Worm (Caenorhabditis elegans) whole organism, L1 larva: ENCODE results near the gene F20D6.10.

Experiments
- C16A3.4 ChIP-seq: fragments of 150-350 bp; optimal IDR thresholded peaks from 2 replicates; lab custom pipeline; 2014; ENCODE audit warnings: missing biosample characterization, missing genetic modification characterization
- C34B4.2 ChIP-seq: sonication (generic microtip); optimal IDR thresholded peaks from 2 replicates; lab custom pipeline; 2017; ENCODE audit warnings: mild to moderate bottlenecking, missing genetic modification characterization, missing compliant biosample characterization
- F16B12.6 ChIP-seq: fragments of 150-350 bp; optimal IDR thresholded peaks from 2 replicates; lab custom pipeline; 2014; ENCODE audit warnings: missing biosample characterization, missing genetic modification characterization
- Y116A8C.19 ChIP-seq: sonication (generic microtip); optimal IDR thresholded peaks from 2 replicates; lab custom pipeline; 2016; ENCODE audit warnings: missing compliant biosample characterization, missing genetic modification characterization, borderline replicate concordance
- alr-1 ChIP-seq: fragments of 200-800 bp; sonication (Bioruptor generic); optimal IDR thresholded peaks from 2 replicates; lab custom pipeline; 2018; ENCODE audit warnings: borderline replicate concordance, mild to moderate bottlenecking, missing genetic modification characterization, missing compliant biosample characterization
- aly-2 ChIP-seq: fragments of 150-350 bp; optimal IDR thresholded peaks from 2 replicates; lab custom pipeline; 2014; ENCODE audit warnings: missing biosample characterization, missing genetic modification characterization
- ama-1 ChIP-seq: fragments of 150-350 bp; optimal IDR thresholded peaks from 2 replicates; lab custom pipeline; 2014
- ceh-90 ChIP-seq: sonication (generic microtip); optimal IDR thresholded peaks from 2 replicates; lab custom pipeline; 2016; ENCODE audit warnings: missing genetic modification characterization, missing compliant biosample characterization
- dpl-1 ChIP-seq, 3 experiments: fragments of 150-350 bp in 2 of 3; sonication (generic microtip) in 1 of 3; optimal IDR thresholded peaks; 2 replicates each; lab custom pipeline; 2014 to 2017; ENCODE audit warnings: missing biosample characterization in 3 of 3, missing genetic modification characterization in 3 of 3, missing genetic modification reagents in 3 of 3
- efl-1 ChIP-seq, 4 experiments: fragments of 150-350 bp; optimal IDR thresholded peaks in 3 of 4; peaks in 1 of 4; 1 replicate in 1 of 4; 2 replicates in 3 of 4; lab custom pipeline; 2014; ENCODE audit warnings: missing biosample characterization in 2 of 4, missing genetic modification characterization in 2 of 4, missing genetic modification reagents in 2 of 4
- efl-3 ChIP-seq: fragments of 200-800 bp; sonication (Bioruptor generic); optimal IDR thresholded peaks from 2 replicates; lab custom pipeline; 2018; ENCODE audit warnings: mild to moderate bottlenecking, missing genetic modification characterization, missing compliant biosample characterization
- elt-2 ChIP-seq: sonication (generic microtip); optimal IDR thresholded peaks from 2 replicates; lab custom pipeline; 2016; ENCODE audit warnings: missing genetic modification characterization, mild to moderate bottlenecking, inconsistent platforms, missing compliant biosample characterization, missing genetic modification reagents
- elt-3 ChIP-seq, 6 experiments: fragments of 150-350 bp in 1 of 6; sonication (generic microtip); optimal IDR thresholded peaks; 2 replicates each; lab custom pipeline; 2017 to 2018; ENCODE audit warnings: missing biosample characterization in 6 of 6, missing genetic modification characterization in 6 of 6, inconsistent platforms in 1 of 6
- fkh-10 ChIP-seq: sonication (generic microtip); optimal IDR thresholded peaks from 2 replicates; lab custom pipeline; 2017; ENCODE audit warnings: missing biosample characterization, missing genetic modification reagents, missing genetic modification characterization
- fkh-8 ChIP-seq: sonication (generic microtip); optimal IDR thresholded peaks from 2 replicates; lab custom pipeline; 2016; ENCODE audit warnings: mild to moderate bottlenecking, missing genetic modification characterization, missing compliant biosample characterization
- fos-1 ChIP-seq: fragments of 150-350 bp; optimal IDR thresholded peaks from 2 replicates; lab custom pipeline; 2014; ENCODE audit warnings: missing biosample characterization, missing genetic modification characterization
- grh-1 ChIP-seq: fragments of 200-800 bp; sonication (Bioruptor generic); IDR thresholded peaks from 2 replicates; pipeline ENCODE4 v1.3.6; 2022; ENCODE audit warnings: missing genetic modification reagents, missing genetic modification characterization, missing compliant biosample characterization
- hlh-17 ChIP-seq: fragments of 200-800 bp; sonication (Bioruptor generic); optimal IDR thresholded peaks from 2 replicates; lab custom pipeline; 2018; ENCODE audit warnings: missing genetic modification characterization, mild to moderate bottlenecking, missing compliant biosample characterization, moderate library complexity, borderline replicate concordance
- hpl-2 ChIP-seq: fragments of 150-350 bp; optimal IDR thresholded peaks from 2 replicates; lab custom pipeline; 2014; ENCODE audit warnings: missing biosample characterization, missing genetic modification reagents, missing genetic modification characterization
- jun-1 ChIP-seq: fragments of 150-350 bp; optimal IDR thresholded peaks from 2 replicates; lab custom pipeline; 2014; ENCODE audit warnings: missing biosample characterization, missing genetic modification reagents, missing genetic modification characterization
- lin-13 ChIP-seq: fragments of 150-350 bp; optimal IDR thresholded peaks from 2 replicates; lab custom pipeline; 2014; ENCODE audit warnings: missing biosample characterization, missing genetic modification reagents, missing genetic modification characterization
- lin-14 ChIP-seq: fragments of 200-800 bp; sonication (Bioruptor generic); optimal IDR thresholded peaks from 2 replicates; lab custom pipeline; 2018; ENCODE audit warnings: mild to moderate bottlenecking, missing genetic modification characterization, moderate library complexity, missing compliant biosample characterization
- lin-15B ChIP-seq: fragments of 150-350 bp; sonication (generic microtip); optimal IDR thresholded peaks from 3 replicates; lab custom pipeline; 2014; ENCODE audit warnings: missing biosample characterization, missing genetic modification characterization
- lin-35 ChIP-seq, 2 experiments: fragments of 150-350 bp; optimal IDR thresholded peaks; 2 replicates each; lab custom pipeline; 2014; ENCODE audit warnings: missing biosample characterization in 2 of 2, missing genetic modification characterization in 2 of 2, missing genetic modification reagents in 2 of 2
- lsy-2 ChIP-seq, 2 experiments: fragments of 150-350 bp; optimal IDR thresholded peaks; 2 replicates each; lab custom pipeline; 2014; ENCODE audit warnings: missing biosample characterization in 2 of 2, missing genetic modification characterization in 2 of 2
- mab-9 ChIP-seq: fragments of 200-800 bp; sonication (Bioruptor generic); IDR thresholded peaks from 2 replicates; pipeline ENCODE4 v1.3.6; 2022; ENCODE audit warnings: missing genetic modification reagents, missing genetic modification characterization, missing compliant biosample characterization
- mdl-1 ChIP-seq, 2 experiments: fragments of 150-350 bp; optimal IDR thresholded peaks; 2 replicates each; lab custom pipeline; 2014 to 2017; ENCODE audit warnings: missing biosample characterization in 2 of 2, missing genetic modification characterization in 2 of 2, inconsistent platforms in 1 of 2
- mep-1 ChIP-seq: fragments of 150-350 bp; optimal IDR thresholded peaks from 2 replicates; lab custom pipeline; 2014; ENCODE audit warnings: missing biosample characterization, missing genetic modification characterization
- nhr-11 ChIP-seq: fragments of 150-350 bp; optimal IDR thresholded peaks from 2 replicates; lab custom pipeline; 2014; ENCODE audit warnings: missing biosample characterization, missing genetic modification characterization
- nhr-12 ChIP-seq: sonication (generic microtip); optimal IDR thresholded peaks from 2 replicates; lab custom pipeline; 2017; ENCODE audit warnings: missing biosample characterization, missing genetic modification characterization
- nhr-19 ChIP-seq: fragments of 200-800 bp; sonication (Bioruptor generic); conservative IDR thresholded peaks from 2 replicates; pipeline ENCODE4 v1.3.6; 2022; ENCODE audit warnings: missing genetic modification characterization, missing compliant biosample characterization
- nhr-20 ChIP-seq: sonication (generic microtip); optimal IDR thresholded peaks from 2 replicates; lab custom pipeline; 2016; ENCODE audit warnings: mild to moderate bottlenecking, missing genetic modification characterization, missing compliant biosample characterization
- nhr-237 ChIP-seq: fragments of 150-350 bp; optimal IDR thresholded peaks from 2 replicates; lab custom pipeline; 2014; ENCODE audit warnings: missing biosample characterization, missing genetic modification characterization
- nhr-47 ChIP-seq: sonication (generic microtip); optimal IDR thresholded peaks from 2 replicates; lab custom pipeline; 2016; ENCODE audit warnings: mild to moderate bottlenecking, missing genetic modification characterization, moderate library complexity, missing compliant biosample characterization
- nhr-71 ChIP-seq: sonication (generic microtip); optimal IDR thresholded peaks from 2 replicates; lab custom pipeline; 2016; ENCODE audit warnings: mild to moderate bottlenecking, missing genetic modification characterization, moderate library complexity, missing compliant biosample characterization
- nhr-77 ChIP-seq: fragments of 150-350 bp; optimal IDR thresholded peaks from 2 replicates; lab custom pipeline; 2014; ENCODE audit warnings: missing biosample characterization, missing genetic modification characterization
- pag-3 ChIP-seq: sonication (generic microtip); optimal IDR thresholded peaks from 2 replicates; lab custom pipeline; 2017; ENCODE audit warnings: missing genetic modification characterization, mild to moderate bottlenecking, missing compliant biosample characterization, antibody characterized with exemption, borderline replicate concordance; ENCODE audit not compliant: insufficient read depth
- pqm-1 ChIP-seq: sonication (generic microtip); optimal IDR thresholded peaks from 3 replicates; lab custom pipeline; 2017; ENCODE audit warnings: missing biosample characterization, missing genetic modification characterization
- rnt-1 ChIP-seq: sonication (generic microtip); optimal IDR thresholded peaks from 2 replicates; lab custom pipeline; 2016; ENCODE audit warnings: mild to moderate bottlenecking, missing genetic modification characterization, moderate library complexity, missing compliant biosample characterization
- snpc-4 ChIP-seq: fragments of 150-350 bp; optimal IDR thresholded peaks from 2 replicates; lab custom pipeline; 2014; ENCODE audit warnings: missing biosample characterization, missing genetic modification characterization
- snu-23 ChIP-seq: sonication (generic microtip); optimal IDR thresholded peaks from 2 replicates; lab custom pipeline; 2016; ENCODE audit warnings: missing genetic modification characterization, missing compliant biosample characterization
- sptf-1 ChIP-seq: fragments of 150-350 bp; optimal IDR thresholded peaks from 2 replicates; lab custom pipeline; 2014; ENCODE audit warnings: missing biosample characterization, missing genetic modification characterization
- sup-37 ChIP-seq: fragments of 200-800 bp; sonication (Bioruptor generic); optimal IDR thresholded peaks from 2 replicates; lab custom pipeline; 2018; ENCODE audit warnings: mild to moderate bottlenecking, missing genetic modification characterization, missing compliant biosample characterization
- swsn-7 ChIP-seq: sonication (generic microtip); optimal IDR thresholded peaks from 2 replicates; lab custom pipeline; 2016; ENCODE audit warnings: missing genetic modification characterization, missing compliant biosample characterization
- tbx-2 ChIP-seq: sonication (generic microtip); optimal IDR thresholded peaks from 2 replicates; lab custom pipeline; 2016; ENCODE audit warnings: missing genetic modification characterization, missing compliant biosample characterization
- unc-130 ChIP-seq: fragments of 150-350 bp; optimal IDR thresholded peaks from 2 replicates; lab custom pipeline; 2017; ENCODE audit warnings: missing biosample characterization, missing genetic modification characterization, inconsistent platforms
- unc-30 ChIP-seq: sonication (generic microtip); optimal IDR thresholded peaks from 2 replicates; lab custom pipeline; 2017; ENCODE audit warnings: missing biosample characterization, missing genetic modification characterization
- unc-62 ChIP-seq: fragments of 150-350 bp; optimal IDR thresholded peaks from 2 replicates; lab custom pipeline; 2014; ENCODE audit warnings: missing biosample characterization, missing genetic modification reagents, missing genetic modification characterization
- vab-15 ChIP-seq: sonication (generic microtip); optimal IDR thresholded peaks from 2 replicates; lab custom pipeline; 2017; ENCODE audit warnings: missing genotype, mild to moderate bottlenecking, missing genetic modification characterization, missing compliant biosample characterization
- xbp-1 ChIP-seq: sonication (generic microtip); optimal IDR thresholded peaks from 2 replicates; lab custom pipeline; 2016; ENCODE audit warnings: missing genetic modification characterization, missing compliant biosample characterization

Gene F20D6.10

ce11 chrV:8230056-8230455 lies 34.3 kb upstream of the F20D6.10 start:
- TF ChIP-seq grh-1 (GFP tag; lab: Robert Waterston, UW) (no peak), unc-130 (tag; lab: Kevin White, UChicago) (no peak), snpc-4 (tag; lab: Kevin White, UChicago) (peak; percentile 73), efl-1 (optimal IDR thresholded peaks at IDR 0.05; lab: Kevin White, UChicago) (peak in 1 of 2 experiments; percentile 24), efl-1 (GFP tag; optimal IDR thresholded peaks at IDR 0.05 in 1 of 2; lab: Kevin White, UChicago) (peak in 1 of 2 experiments; percentile 60), sup-37 (no peak), snu-23 (GFP tag; lab: Kevin White, UChicago) (peak; percentile 24), nhr-12 (tag; lab: Kevin White, UChicago) (no peak), lsy-2 (tag; optimal IDR thresholded peaks at IDR 0.05; lab: Kevin White, UChicago) (peak in 1 of 2 experiments; percentile 11), lin-35 (GFP tag; optimal IDR thresholded peaks at IDR 0.05; lab: Kevin White, UChicago) (peak in 1 of 2 experiments; percentile 12), pag-3 (tag; lab: Kevin White, UChicago) (no peak), F16B12.6 (no peak), nhr-237 (no peak), sptf-1 (no peak), lin-14 (GFP tag; lab: Kevin White, UChicago) (no peak), dpl-1 (GFP tag; optimal IDR thresholded peaks at IDR 0.05; lab: Kevin White, UChicago) (peak in 1 of 3 experiments; percentile 9), unc-62 (GFP tag; lab: Kevin White, UChicago) (no peak), C34B4.2 (tag; lab: Kevin White, UChicago) (no peak), hlh-17 (GFP tag; lab: Kevin White, UChicago) (no peak), ama-1 (no peak), nhr-19 (peak; percentile 23), jun-1 (tag; lab: Kevin White, UChicago) (no peak), xbp-1 (tag; lab: Kevin White, UChicago) (no peak), alr-1 (tag; lab: Kevin White, UChicago) (no peak), rnt-1 (tag; lab: Kevin White, UChicago) (peak; percentile 33), fkh-8 (tag; lab: Kevin White, UChicago) (no peak), nhr-71 (tag; lab: Kevin White, UChicago) (peak; percentile 18), lin-15B (no peak), unc-30 (tag; lab: Kevin White, UChicago) (no peak), elt-3 (tag; optimal IDR thresholded peaks at IDR 0.05; lab: Kevin White, UChicago) (no peak), lin-13 (GFP tag; lab: Kevin White, UChicago) (no peak), nhr-20 (tag; lab: Kevin White, UChicago) (no peak), tbx-2 (tag; lab: Kevin White, UChicago) (no peak)

DNA sequence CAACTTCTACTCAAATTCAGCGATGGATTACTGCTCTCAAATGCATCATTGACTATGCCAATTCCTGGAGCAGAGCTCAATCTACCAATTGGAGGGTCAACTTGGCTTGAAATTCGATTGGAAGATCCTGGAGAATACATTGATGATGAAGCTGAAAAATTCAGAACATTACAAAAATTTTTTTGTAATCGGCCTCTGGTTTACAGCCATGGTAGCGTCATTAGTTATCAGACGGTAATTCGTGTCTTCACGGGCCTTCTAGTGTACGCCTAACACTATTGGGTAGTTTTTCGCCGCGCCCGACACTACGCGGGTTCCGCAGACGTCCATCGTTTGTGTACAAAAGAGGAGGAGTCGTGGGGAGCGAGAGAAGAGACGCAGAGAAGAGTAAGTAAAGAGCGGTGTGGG lies 33.0 kb upstream of the F20D6.10 start:
- TF ChIP-seq swsn-7 (tag; lab: Kevin White, UChicago) (peak; percentile 95), nhr-11 (tag; lab: Kevin White, UChicago) (peak; percentile 14), C16A3.4 (tag; lab: Kevin White, UChicago) (peak; percentile 66), aly-2 (tag; lab: Kevin White, UChicago) (peak; percentile 53), ceh-90 (tag; lab: Kevin White, UChicago) (no peak), pqm-1 (tag; lab: Kevin White, UChicago) (no peak), sup-37 (peak; percentile 69), nhr-19 (peak; percentile 93), mab-9 (GFP tag; lab: Robert Waterston, UW) (no peak), unc-30 (tag; lab: Kevin White, UChicago) (no peak), pag-3 (tag; lab: Kevin White, UChicago) (no peak), xbp-1 (tag; lab: Kevin White, UChicago) (peak; percentile 86), hpl-2 (GFP tag; lab: Kevin White, UChicago) (peak; percentile 36), nhr-77 (tag; lab: Kevin White, UChicago) (peak; percentile 84), snu-23 (GFP tag; lab: Kevin White, UChicago) (peak; percentile 92), mep-1 (tag; lab: Kevin White, UChicago) (peak; percentile 79), efl-3 (peak; percentile 45), F16B12.6 (peak; percentile 22), vab-15 (tag; lab: Kevin White, UChicago) (no peak), elt-2 (peak; percentile 88), fos-1 (tag; lab: Kevin White, UChicago) (peak; percentile 52), nhr-47 (tag; lab: Kevin White, UChicago) (peak; percentile 90), tbx-2 (tag; lab: Kevin White, UChicago) (peak; percentile 84), nhr-20 (tag; lab: Kevin White, UChicago) (peak; percentile 90), Y116A8C.19 (no peak), fkh-10 (no peak), mdl-1 (tag; optimal IDR thresholded peaks at IDR 0.05; lab: Kevin White, UChicago) (peak in 1 of 2 experiments; percentile 72)
